Fruit fly (Drosophila melanogaster) whole organism, embryonic: ENCODE results near the gene Gprk2.

Experiments
- Abd-B ChIP-seq: fragments of 200-800 bp; sonication (Bioruptor generic); optimal IDR thresholded peaks from 2 replicates; lab custom pipeline; 2018; ENCODE audit warnings: missing biosample characterization, mild to moderate bottlenecking, missing genetic modification characterization, moderate library complexity
- Adf1 ChIP-seq: fragments of 200-800 bp; sonication (Bioruptor generic); IDR thresholded peaks from 2 replicates; pipeline ENCODE4 v1.3.6; 2022; ENCODE audit warnings: missing biosample characterization, missing genetic modification characterization
- Atf6 ChIP-seq: fragments of 200-800 bp; sonication (Bioruptor generic); IDR thresholded peaks from 2 replicates; pipeline ENCODE4 v1.3.6; 2022; ENCODE audit warnings: missing biosample characterization, missing genetic modification characterization
- B-H1 ChIP-seq: fragments of 200-800 bp; sonication (Bioruptor generic); IDR thresholded peaks from 3 replicates; pipeline ENCODE4 v1.3.6; 2022; ENCODE audit warnings: missing biosample characterization, missing genetic modification characterization
- CG1024 ChIP-seq: fragments of 200-800 bp; sonication (Bioruptor generic); IDR thresholded peaks from 2 replicates; pipeline ENCODE4 v1.3.6; 2022; ENCODE audit warnings: missing biosample characterization, missing genetic modification characterization
- CG10366 ChIP-seq: fragments of 200-800 bp; sonication (Bioruptor generic); IDR thresholded peaks from 2 replicates; pipeline ENCODE4 v1.3.6; 2022; ENCODE audit warnings: missing biosample characterization, missing genetic modification characterization
- CG11398 ChIP-seq: fragments of 200-800 bp; sonication (Bioruptor generic); optimal IDR thresholded peaks from 2 replicates; lab custom pipeline; 2016; ENCODE audit warnings: missing biosample characterization, missing genetic modification characterization
- CG12769 ChIP-seq: fragments of 200-800 bp; sonication (Bioruptor generic); optimal IDR thresholded peaks from 2 replicates; lab custom pipeline; 2019; ENCODE audit warnings: missing biosample characterization, mild to moderate bottlenecking, missing genetic modification characterization, moderate library complexity
- CG14050 ChIP-seq: fragments of 200-800 bp; sonication (Bioruptor generic); IDR thresholded peaks from 3 replicates; pipeline ENCODE4 v1.3.6; 2022; ENCODE audit warnings: missing biosample characterization, missing genetic modification characterization
- CG15601 ChIP-seq: fragments of 200-800 bp; sonication (Bioruptor generic); optimal IDR thresholded peaks from 3 replicates; lab custom pipeline; 2019; ENCODE audit warnings: missing biosample characterization, mild to moderate bottlenecking, missing genetic modification characterization, moderate library complexity
- CG17568 ChIP-seq: fragments of 200-800 bp; sonication (Bioruptor generic); optimal IDR thresholded peaks from 2 replicates; lab custom pipeline; 2018; ENCODE audit warnings: missing biosample characterization, mild to moderate bottlenecking, missing genetic modification characterization, moderate library complexity
- CG2116 ChIP-seq: fragments of 200-800 bp; sonication (Bioruptor generic); optimal IDR thresholded peaks from 3 replicates; lab custom pipeline; 2018; ENCODE audit warnings: missing biosample characterization, mild to moderate bottlenecking, missing genetic modification characterization
- CG2875 ChIP-seq: fragments of 200-800 bp; sonication (Bioruptor generic); optimal IDR thresholded peaks from 2 replicates; lab custom pipeline; 2017; ENCODE audit warnings: missing biosample characterization, mild to moderate bottlenecking, missing genetic modification characterization, missing genetic modification reagents
- CG32767 ChIP-seq: fragments of 200-800 bp; sonication (Bioruptor generic); IDR thresholded peaks from 2 replicates; pipeline ENCODE4 v1.3.6; 2022; ENCODE audit warnings: missing biosample characterization, missing genetic modification characterization
- CG3726 ChIP-seq: fragments of 200-800 bp; sonication (Bioruptor generic); IDR thresholded peaks from 3 replicates; pipeline ENCODE4, ENCODE4 v1.3.6; 2022; ENCODE audit warnings: missing biosample characterization, missing genetic modification characterization
- CG4617 ChIP-seq: fragments of 200-800 bp; sonication (Bioruptor generic); optimal IDR thresholded peaks from 3 replicates; lab custom pipeline; 2016; ENCODE audit warnings: missing biosample characterization, missing genetic modification characterization, borderline replicate concordance
- CG6791 ChIP-seq: fragments of 200-800 bp; sonication (Bioruptor generic); IDR thresholded peaks from 3 replicates; pipeline ENCODE4 v1.3.6; 2022; ENCODE audit warnings: missing biosample characterization, missing genetic modification characterization; ENCODE audit not compliant: partially characterized antibody
- CG6813 ChIP-seq: fragments of 200-800 bp; sonication (Bioruptor generic); optimal IDR thresholded peaks from 2 replicates; lab custom pipeline; 2017; ENCODE audit warnings: missing biosample characterization, missing genetic modification characterization, mild to moderate bottlenecking, moderate library complexity, missing genetic modification reagents
- CG8089 ChIP-seq: fragments of 200-800 bp; sonication (Bioruptor generic); optimal IDR thresholded peaks from 3 replicates; lab custom pipeline; 2016; ENCODE audit warnings: missing biosample characterization, missing genetic modification characterization
- CG8359 ChIP-seq: fragments of 200-800 bp; sonication (Bioruptor generic); optimal IDR thresholded peaks from 2 replicates; lab custom pipeline; 2017; ENCODE audit warnings: missing biosample characterization, mild to moderate bottlenecking, missing genetic modification characterization, borderline replicate concordance
- CG9817 ChIP-seq: fragments of 200-800 bp; sonication (Bioruptor generic); optimal IDR thresholded peaks from 2 replicates; lab custom pipeline; 2018; ENCODE audit warnings: missing biosample characterization, mild to moderate bottlenecking, missing genetic modification characterization, moderate library complexity
- Camta ChIP-seq: fragments of 200-800 bp; sonication (Bioruptor generic); optimal IDR thresholded peaks from 2 replicates; lab custom pipeline; 2016; ENCODE audit warnings: missing biosample characterization, missing genetic modification characterization
- CrebB ChIP-seq: fragments of 200-800 bp; sonication (Bioruptor generic); optimal IDR thresholded peaks from 3 replicates; lab custom pipeline; 2018; ENCODE audit warnings: missing biosample characterization, mild to moderate bottlenecking, missing genetic modification characterization
- Doc2 ChIP-seq: fragments of 200-800 bp; sonication (Bioruptor generic); IDR thresholded peaks from 2 replicates; pipeline ENCODE4 v1.3.6; 2022; ENCODE audit warnings: missing biosample characterization, missing genetic modification characterization
- Elba2 ChIP-seq: fragments of 200-800 bp; sonication (Bioruptor generic); optimal IDR thresholded peaks from 3 replicates; lab custom pipeline; 2016; ENCODE audit warnings: missing biosample characterization, missing genetic modification characterization
- Hand ChIP-seq: fragments of 200-800 bp; sonication (Bioruptor generic); optimal IDR thresholded peaks from 2 replicates; lab custom pipeline; 2017; ENCODE audit warnings: mild to moderate bottlenecking, missing biosample characterization, missing genetic modification reagents, missing genetic modification characterization
- Hr39 ChIP-seq: fragments of >200 bp; optimal IDR thresholded peaks from 2 replicates; lab custom pipeline; 2017
- MBD-R2 ChIP-seq: fragments of 200-800 bp; sonication (Bioruptor generic); IDR thresholded peaks from 2 replicates; pipeline ENCODE4 v1.3.6; 2022; ENCODE audit warnings: missing biosample characterization, missing genetic modification characterization
- Max ChIP-seq: fragments of 200-800 bp; sonication (Bioruptor generic); optimal IDR thresholded peaks from 2 replicates; lab custom pipeline; 2016; ENCODE audit warnings: missing biosample characterization, mild to moderate bottlenecking, missing genetic modification characterization
- Meics ChIP-seq: fragments of 200-800 bp; sonication (Bioruptor generic); optimal IDR thresholded peaks from 2 replicates; lab custom pipeline; 2017; ENCODE audit warnings: missing biosample characterization, mild to moderate bottlenecking, missing genetic modification characterization
- NK7.1 ChIP-seq: fragments of 200-800 bp; sonication (Bioruptor generic); optimal IDR thresholded peaks from 3 replicates; lab custom pipeline; 2016; ENCODE audit warnings: missing biosample characterization, missing genetic modification characterization
- Taf1 ChIP-seq: fragments of 200-800 bp; sonication (Bioruptor generic); IDR thresholded peaks from 2 replicates; pipeline ENCODE4 v1.3.6; 2022; ENCODE audit warnings: missing biosample characterization, missing genetic modification characterization
- Tbp ChIP-seq: fragments of >200 bp; optimal IDR thresholded peaks from 2 replicates; lab custom pipeline; 2018; ENCODE audit warnings: missing biosample characterization, missing genetic modification characterization
- Trl ChIP-seq, 3 experiments: fragments of >200 bp in 2 of 3; fragments of 200-800 bp in 1 of 3; sonication (Bioruptor generic) in 1 of 3; optimal IDR thresholded peaks; 2 replicates in 1 of 3; 3 replicates in 2 of 3; lab custom pipeline; 2016 to 2017; ENCODE audit warnings: missing biosample characterization in 1 of 3, missing genetic modification characterization in 1 of 3
- bowl ChIP-seq: fragments of 200-800 bp; sonication (Bioruptor generic); IDR thresholded peaks from 2 replicates; pipeline ENCODE4 v1.3.6; 2022; ENCODE audit warnings: missing biosample characterization, missing genetic modification characterization
- br ChIP-seq: fragments of >200 bp; optimal IDR thresholded peaks from 2 replicates; lab custom pipeline; 2017
- btn ChIP-seq: fragments of 200-800 bp; sonication (Bioruptor generic); optimal IDR thresholded peaks from 2 replicates; lab custom pipeline; 2016; ENCODE audit warnings: missing biosample characterization, missing genetic modification characterization
- chm ChIP-seq: fragments of 200-800 bp; sonication (Bioruptor generic); IDR thresholded peaks from 2 replicates; pipeline ENCODE4 v1.3.6; 2022; ENCODE audit warnings: missing biosample characterization, missing genetic modification characterization
- fd102C ChIP-seq: fragments of 200-800 bp; sonication (Bioruptor generic); optimal IDR thresholded peaks from 2 replicates; lab custom pipeline; 2018; ENCODE audit warnings: missing biosample characterization, mild to moderate bottlenecking, missing genetic modification characterization, moderate library complexity
- mirr ChIP-seq: fragments of 200-800 bp; sonication (Bioruptor generic); optimal IDR thresholded peaks from 3 replicates; lab custom pipeline; 2018; ENCODE audit warnings: missing biosample characterization, mild to moderate bottlenecking, missing genetic modification characterization
- nom ChIP-seq: fragments of 200-800 bp; sonication (Bioruptor generic); optimal IDR thresholded peaks from 2 replicates; lab custom pipeline; 2017; ENCODE audit warnings: missing biosample characterization, missing genetic modification characterization, mild to moderate bottlenecking, moderate library complexity, missing genetic modification reagents
- oc ChIP-seq: fragments of 200-800 bp; sonication (Bioruptor generic); optimal IDR thresholded peaks from 2 replicates; lab custom pipeline; 2018; ENCODE audit warnings: missing biosample characterization, mild to moderate bottlenecking, missing genetic modification characterization, moderate library complexity
- prd ChIP-seq, 3 experiments: fragments of >200 bp in 2 of 3; fragments of 200-800 bp in 1 of 3; sonication (Bioruptor generic) in 1 of 3; optimal IDR thresholded peaks in 2 of 3; IDR thresholded peaks in 1 of 3; 2 replicates in 2 of 3; 3 replicates in 1 of 3; pipeline versions ENCODE4 v1.3.6 to Lab custom; 2017 to 2022; ENCODE audit warnings: missing biosample characterization in 1 of 3, missing genetic modification characterization in 1 of 3
- ranshi ChIP-seq: fragments of 200-800 bp; sonication (Bioruptor generic); IDR thresholded peaks from 2 replicates; pipeline ENCODE4 v1.3.6; 2022; ENCODE audit warnings: missing biosample characterization, missing genetic modification characterization
- repo ChIP-seq: fragments of 200-800 bp; sonication (Bioruptor generic); optimal IDR thresholded peaks from 2 replicates; lab custom pipeline; 2016; ENCODE audit warnings: missing biosample characterization, missing genetic modification characterization
- slou ChIP-seq: fragments of 200-800 bp; sonication (Bioruptor generic); optimal IDR thresholded peaks from 3 replicates; lab custom pipeline; 2016; ENCODE audit warnings: missing biosample characterization, missing genetic modification characterization
- slp2 ChIP-seq: fragments of 200-800 bp; sonication (Bioruptor generic); optimal IDR thresholded peaks from 2 replicates; lab custom pipeline; 2016; ENCODE audit warnings: missing biosample characterization, missing genetic modification characterization
- tap ChIP-seq: fragments of 200-800 bp; optimal IDR thresholded peaks from 3 replicates; lab custom pipeline; 2019; ENCODE audit warnings: missing biosample characterization, mild to moderate bottlenecking, missing genetic modification characterization, moderate library complexity
- trem ChIP-seq: fragments of 200-800 bp; optimal IDR thresholded peaks from 3 replicates; lab custom pipeline; 2019; ENCODE audit warnings: missing biosample characterization, mild to moderate bottlenecking, missing genetic modification characterization, moderate library complexity
- wek ChIP-seq: fragments of 200-800 bp; sonication (Bioruptor generic); optimal IDR thresholded peaks from 3 replicates; lab custom pipeline; 2018; ENCODE audit warnings: missing biosample characterization, mild to moderate bottlenecking, missing genetic modification characterization, moderate library complexity

The Gprk2 gene

dm6 chr3R:31395222-31395831 is 9.7 kb upstream of the Gprk2 start, which contains the start of the genes Ugt35D1 and Gcn2 (continued):
- TF ChIP-seq Trl (optimal IDR thresholded peaks at IDR 0.05; lab: Kevin White, UChicago) (no peak), Trl (GFP tag; optimal IDR thresholded peaks at IDR 0.05; lab: Kevin White, UChicago) (peak; percentile 36), slou (GFP tag; lab: Kevin White, UChicago) (no peak), Doc2 (GFP tag; lab: Robert Waterston, UW) (no peak), Abd-B (GFP tag; lab: Kevin White, UChicago) (no peak), Meics (GFP tag; lab: Kevin White, UChicago) (no peak), CG8359 (GFP tag; lab: Kevin White, UChicago) (peak; percentile 20), CG11398 (GFP tag; lab: Kevin White, UChicago) (peak; percentile 16), wek (GFP tag; lab: Kevin White, UChicago) (peak; percentile 57), NK7.1 (no peak), CG6813 (GFP tag; lab: Kevin White, UChicago) (peak; percentile 89), CG12769 (tag; lab: Kevin White, UChicago) (no peak), CG2875 (peak; percentile 81), CG9817 (tag; lab: Kevin White, UChicago) (no peak), Taf1 (GFP tag; lab: Robert Waterston, UW) (no peak), br (lab: Kevin White, UChicago) (no peak), B-H1 (GFP tag; lab: Robert Waterston, UW) (no peak), CG10366 (GFP tag; lab: Robert Waterston, UW) (no peak), tap (tag; lab: Kevin White, UChicago) (no peak), trem (tag; lab: Kevin White, UChicago) (peak; percentile 24), Atf6 (GFP tag; lab: Robert Waterston, UW) (peak; percentile 21; the same call in 1 of the 2 replicates), Hr39 (lab: Kevin White, UChicago) (no peak), Camta (GFP tag; lab: Kevin White, UChicago) (peak; percentile 66), Max (GFP tag; lab: Kevin White, UChicago) (peak; percentile 39), slp2 (no peak), CrebB (tag; lab: Kevin White, UChicago) (no peak), oc (tag; lab: Kevin White, UChicago) (peak; percentile 69), Tbp (GFP tag; lab: Kevin White, UChicago) (no peak), Elba2 (GFP tag; lab: Kevin White, UChicago) (no peak), nom (GFP tag; lab: Kevin White, UChicago) (no peak), chm (GFP tag; lab: Robert Waterston, UW) (peak; percentile 78; the same call in 1 of the 2 replicates), CG15601 (peak; percentile 62), mirr (GFP tag; lab: Kevin White, UChicago) (no peak), MBD-R2 (GFP tag; lab: Robert Waterston, UW) (peak; percentile 34; the same call in 1 of the 2 replicates), CG8089 (peak; percentile 62), CG17568 (GFP tag; lab: Kevin White, UChicago) (no peak), CG1024 (GFP tag; lab: Robert Waterston, UW) (peak; percentile 74; the same call in 1 of the 2 replicates), Adf1 (no peak), bowl (no peak), prd (optimal IDR thresholded peaks at IDR 0.05; lab: Kevin White, UChicago) (no peak), prd (GFP tag; IDR thresholded peaks at IDR 0.05; lab: Robert Waterston, UW) (peak; percentile 58), CG2116 (GFP tag; lab: Kevin White, UChicago) (peak; percentile 70), btn (GFP tag; lab: Kevin White, UChicago) (no peak), CG3726 (GFP tag; lab: Robert Waterston, UW) (no peak), Hand (no peak), ranshi (GFP tag; lab: Robert Waterston, UW) (peak; percentile 46; the same call in 1 of the 2 replicates), CG6791 (GFP tag; lab: Robert Waterston, UW) (peak; percentile 9; the same call in 1 of the 3 replicates), fd102C (GFP tag; lab: Kevin White, UChicago) (peak; percentile 63), CG4617 (GFP tag; lab: Kevin White, UChicago) (peak; percentile 48), CG32767 (GFP tag; lab: Robert Waterston, UW) (peak; percentile 58; the same call in 1 of the 2 replicates), repo (GFP tag; lab: Kevin White, UChicago) (no peak), CG14050 (GFP tag; lab: Robert Waterston, UW) (no peak)
